In the genomic region with DNA sequence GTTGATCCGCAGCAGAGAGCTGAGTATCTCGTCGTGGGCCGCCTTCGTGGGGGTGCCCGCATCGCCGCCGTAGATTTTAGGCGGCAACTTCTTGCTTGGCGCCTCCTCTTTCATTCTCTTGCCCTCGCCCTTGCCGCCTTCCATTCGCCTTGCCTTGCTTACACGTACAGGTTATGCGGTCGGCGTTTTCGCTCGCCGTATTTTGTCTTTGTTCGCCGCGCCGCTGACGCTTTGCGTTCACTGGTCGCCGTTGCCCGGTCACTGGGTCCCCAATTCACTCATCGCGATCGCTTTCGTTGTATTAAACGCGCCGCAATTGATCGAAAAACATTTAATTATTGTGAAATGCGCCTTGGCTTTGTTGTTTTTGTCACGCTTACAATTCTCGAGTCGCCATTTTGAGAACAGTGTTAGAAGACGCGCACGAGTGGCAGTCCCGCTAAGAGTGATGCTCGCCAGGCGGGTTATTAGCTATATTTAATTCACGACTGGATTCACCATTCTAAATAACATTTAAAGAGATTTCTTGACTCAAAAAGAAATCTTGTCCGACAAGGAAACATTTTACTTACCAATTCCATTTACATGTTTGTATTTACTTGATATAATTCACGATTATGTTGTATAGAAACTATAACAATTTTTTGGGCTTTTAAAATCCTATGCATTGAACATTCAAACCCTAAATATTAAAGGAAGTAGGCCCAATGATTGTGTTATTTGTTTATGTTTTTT, we compare ENCODE assay signal across 1 fruit fly cellular context.
TF ChIP-seq lines count a peak whose summit lies in the region.

A gene (minus strand): TSS at position 396 of the 735 bp plus-strand sequence.

TF ChIP-seq in whole organism, embryonic, 481 proteins besides CTCF, POLR2A, EP300 and RAD21 (continued from another document and continues in another):
- peak; percentile 30; the same call in 1 of the 2 replicates for TF ChIP-seq Rfx (GFP tag; IDR thresholded peaks at IDR 0.05; lab: Robert Waterston, UW)
- TF ChIP-seq CG10654 (GFP tag; optimal IDR thresholded peaks at IDR 0.05; lab: Kevin White, UChicago): no peak
- TF ChIP-seq aop (GFP tag; IDR thresholded peaks at IDR 0.05; lab: Robert Waterston, UW): no peak
- TF ChIP-seq CG4360 (GFP tag; IDR thresholded peaks at IDR 0.05; lab: Robert Waterston, UW): peak; percentile 70
- TF ChIP-seq CG4328 (GFP tag; optimal IDR thresholded peaks at IDR 0.05; lab: Kevin White, UChicago): no peak
- peak; percentile 100 for TF ChIP-seq phol (tag; optimal IDR thresholded peaks at IDR 0.05; lab: Kevin White, UChicago)
- TF ChIP-seq hb (GFP tag; IDR thresholded peaks at IDR 0.05; lab: Robert Waterston, UW; ENCODE audit: partially characterized antibody): no peak
- no peak for TF ChIP-seq CG32772 (GFP tag; IDR thresholded peaks at IDR 0.05; lab: Robert Waterston, UW)
- TF ChIP-seq CG30403 (GFP tag; optimal IDR thresholded peaks at IDR 0.05; lab: Kevin White, UChicago): no peak
- no peak for TF ChIP-seq unc-4 (GFP tag; IDR thresholded peaks at IDR 0.05; lab: Robert Waterston, UW; ENCODE audit: partially characterized antibody)
- peak; percentile 63 for TF ChIP-seq dm (GFP tag; optimal IDR thresholded peaks at IDR 0.05; lab: Kevin White, UChicago)
- no peak for TF ChIP-seq CG2875 (GFP tag; optimal IDR thresholded peaks at IDR 0.05; lab: Kevin White, UChicago)
- no peak for TF ChIP-seq mirr (GFP tag; optimal IDR thresholded peaks at IDR 0.05; lab: Kevin White, UChicago)
- TF ChIP-seq CG11085 (GFP tag; IDR thresholded peaks at IDR 0.05; lab: Robert Waterston, UW): no peak
- peak; percentile 69 for TF ChIP-seq Ets65A (GFP tag; lab: Kevin White, UChicago)
- TF ChIP-seq CG7271 (tag; optimal IDR thresholded peaks at IDR 0.05; lab: Kevin White, UChicago): no peak
- peak; percentile 98 for TF ChIP-seq trem (tag; optimal IDR thresholded peaks at IDR 0.05; lab: Kevin White, UChicago)
- TF ChIP-seq row (GFP tag; IDR thresholded peaks at IDR 0.05; lab: Robert Waterston, UW): peak; percentile 74
- TF ChIP-seq sna (GFP tag; IDR thresholded peaks at IDR 0.05; lab: Robert Waterston, UW; ENCODE audit: partially characterized antibody): no peak
- TF ChIP-seq bsh (GFP tag; optimal IDR thresholded peaks at IDR 0.05; lab: Kevin White, UChicago): no peak
- TF ChIP-seq oc (tag; optimal IDR thresholded peaks at IDR 0.05; lab: Kevin White, UChicago): no peak
- TF ChIP-seq Sin3A (optimal IDR thresholded peaks at IDR 0.05; lab: Kevin White, UChicago): peak; percentile 42
- no peak for TF ChIP-seq CG11695 (GFP tag; IDR thresholded peaks at IDR 0.05; lab: Robert Waterston, UW)
- peak; percentile 88 for TF ChIP-seq crol (GFP tag; IDR thresholded peaks at IDR 0.05; lab: Robert Waterston, UW)
- TF ChIP-seq CG17186 (GFP tag; optimal IDR thresholded peaks at IDR 0.05; lab: Kevin White, UChicago): peak; percentile 16
- TF ChIP-seq Sry-β (GFP tag; optimal IDR thresholded peaks at IDR 0.05; lab: Kevin White, UChicago): peak; percentile 93
- no peak for TF ChIP-seq chn (GFP tag; optimal IDR thresholded peaks at IDR 0.05; lab: Kevin White, UChicago)
- no peak for TF ChIP-seq CG12104 (GFP tag; optimal IDR thresholded peaks at IDR 0.05; lab: Kevin White, UChicago)
- TF ChIP-seq Scr (GFP tag; IDR thresholded peaks at IDR 0.05; lab: Robert Waterston, UW; ENCODE audit: partially characterized antibody): peak; percentile 36; the same call in 1 of the 2 replicates
- TF ChIP-seq Dbx (GFP tag; IDR thresholded peaks at IDR 0.05; lab: Robert Waterston, UW): peak; percentile 53; the same call in 1 of the 3 replicates
- no peak for TF ChIP-seq CG2712 (tag; optimal IDR thresholded peaks at IDR 0.05; lab: Kevin White, UChicago)
- TF ChIP-seq CG6254 (GFP tag; optimal IDR thresholded peaks at IDR 0.05; lab: Kevin White, UChicago): no peak
- no peak for TF ChIP-seq CG18011 (GFP tag; optimal IDR thresholded peaks at IDR 0.05; lab: Kevin White, UChicago)
- TF ChIP-seq D (optimal IDR thresholded peaks at IDR 0.05; lab: Kevin White, UChicago): no peak
- no peak for TF ChIP-seq D (GFP tag; optimal IDR thresholded peaks at IDR 0.05; lab: Kevin White, UChicago)
- peak; percentile 54; the same call in 1 of the 2 replicates for TF ChIP-seq CG13287 (GFP tag; IDR thresholded peaks at IDR 0.05; lab: Robert Waterston, UW; ENCODE audit: partially characterized antibody)
- TF ChIP-seq nom (GFP tag; optimal IDR thresholded peaks at IDR 0.05; lab: Kevin White, UChicago): no peak
- TF ChIP-seq CG34224 (GFP tag; IDR thresholded peaks at IDR 0.05; lab: Robert Waterston, UW; ENCODE audit: partially characterized antibody): peak; percentile 45; the same call in 2 of the 3 replicates
- TF ChIP-seq CG1602 (GFP tag; optimal IDR thresholded peaks at IDR 0.05; lab: Kevin White, UChicago): no peak
- no peak for TF ChIP-seq pnt (GFP tag; optimal IDR thresholded peaks at IDR 0.05; lab: Kevin White, UChicago)
- TF ChIP-seq kni (GFP tag; optimal IDR thresholded peaks at IDR 0.05; lab: Kevin White, UChicago): no peak
- peak; percentile 5 for TF ChIP-seq CG4617 (GFP tag; optimal IDR thresholded peaks at IDR 0.05; lab: Kevin White, UChicago; ENCODE audit: borderline replicate concordance)
- TF ChIP-seq onecut (GFP tag; IDR thresholded peaks at IDR 0.05; lab: Robert Waterston, UW): no peak
- no peak for TF ChIP-seq Vsx1 (GFP tag; optimal IDR thresholded peaks at IDR 0.05; lab: Kevin White, UChicago)
- TF ChIP-seq CG3847 (GFP tag; IDR thresholded peaks at IDR 0.05; lab: Robert Waterston, UW): no peak
- no peak for TF ChIP-seq Bdp1 (GFP tag; optimal IDR thresholded peaks at IDR 0.05; lab: Kevin White, UChicago)
- peak; percentile 3 for TF ChIP-seq jumu (GFP tag; optimal IDR thresholded peaks at IDR 0.05; lab: Kevin White, UChicago)
- TF ChIP-seq HLH54F (GFP tag; optimal IDR thresholded peaks at IDR 0.05; lab: Kevin White, UChicago): no peak
- TF ChIP-seq fru (optimal IDR thresholded peaks at IDR 0.05; lab: Kevin White, UChicago): no peak
- peak; percentile 49 for TF ChIP-seq gcm (GFP tag; optimal IDR thresholded peaks at IDR 0.05; lab: Kevin White, UChicago)
- no peak for TF ChIP-seq mld (GFP tag; IDR thresholded peaks at IDR 0.05; lab: Robert Waterston, UW; ENCODE audit: partially characterized antibody)
- TF ChIP-seq CG11456 (GFP tag; IDR thresholded peaks at IDR 0.05; lab: Robert Waterston, UW): no peak
- peak in 1 of 2 experiments; percentile 38 for TF ChIP-seq Pdp1 (GFP tag; optimal IDR thresholded peaks at IDR 0.05; lab: Kevin White, UChicago)
- peak; percentile 15 for TF ChIP-seq CG18262 (tag; optimal IDR thresholded peaks at IDR 0.05; lab: Kevin White, UChicago)
- no peak for TF ChIP-seq CG1832 (GFP tag; optimal IDR thresholded peaks at IDR 0.05; lab: Kevin White, UChicago)
- no peak for TF ChIP-seq al (GFP tag; IDR thresholded peaks at IDR 0.05; lab: Robert Waterston, UW)
- 0 out of 4 replicates have a peak, but pooled peaks have one; percentile 23 for TF ChIP-seq chinmo (GFP tag; IDR thresholded peaks at IDR 0.05; lab: Robert Waterston, UW; ENCODE audit: partially characterized antibody)
- peak; percentile 12 for TF ChIP-seq Dip3 (GFP tag; optimal IDR thresholded peaks at IDR 0.05; lab: Kevin White, UChicago)
- TF ChIP-seq HmgZ (tag; optimal IDR thresholded peaks at IDR 0.05; lab: Kevin White, UChicago): peak; percentile 1
- peak; percentile 40; the same call in 1 of the 2 replicates for TF ChIP-seq MBD-R2 (GFP tag; IDR thresholded peaks at IDR 0.05; lab: Robert Waterston, UW)
- TF ChIP-seq CG8924 (tag; optimal IDR thresholded peaks at IDR 0.05; lab: Kevin White, UChicago): no peak
- peak; percentile 23 for TF ChIP-seq zfh2 (GFP tag; optimal IDR thresholded peaks at IDR 0.05; lab: Kevin White, UChicago)
- TF ChIP-seq mam (GFP tag; optimal IDR thresholded peaks at IDR 0.05; lab: Kevin White, UChicago): peak; percentile 5
- TF ChIP-seq CG3281 (GFP tag; optimal IDR thresholded peaks at IDR 0.05; lab: Kevin White, UChicago): no peak
- peak; percentile 35; the same call in 1 of the 2 replicates for TF ChIP-seq E2f2 (GFP tag; IDR thresholded peaks at IDR 0.05; lab: Robert Waterston, UW)
- no peak for TF ChIP-seq NfI (GFP tag; optimal IDR thresholded peaks at IDR 0.05; lab: Kevin White, UChicago)
- peak; percentile 59 for TF ChIP-seq CG13624 (GFP tag; optimal IDR thresholded peaks at IDR 0.05; lab: Kevin White, UChicago)
- TF ChIP-seq Gsc (GFP tag; IDR thresholded peaks at IDR 0.05; lab: Robert Waterston, UW): no peak
- no peak for TF ChIP-seq Xbp1 (GFP tag; optimal IDR thresholded peaks at IDR 0.05; lab: Kevin White, UChicago)
- no peak for TF ChIP-seq CG10565 (GFP tag; optimal IDR thresholded peaks at IDR 0.05; lab: Kevin White, UChicago)
- no peak for TF ChIP-seq CG33557 (GFP tag; optimal IDR thresholded peaks at IDR 0.05; lab: Kevin White, UChicago)
- no peak for TF ChIP-seq eyg (GFP tag; optimal IDR thresholded peaks at IDR 0.05; lab: Kevin White, UChicago)
- no peak for TF ChIP-seq pan (optimal IDR thresholded peaks at IDR 0.05; lab: Kevin White, UChicago)
- no peak for TF ChIP-seq pan (GFP tag; optimal IDR thresholded peaks at IDR 0.05 in 1 of 2, IDR thresholded peaks at IDR 0.05 in 1 of 2)
- no peak for TF ChIP-seq CG6683 (GFP tag; optimal IDR thresholded peaks at IDR 0.05; lab: Kevin White, UChicago)
- TF ChIP-seq tup (GFP tag; optimal IDR thresholded peaks at IDR 0.05; lab: Kevin White, UChicago): no peak
- TF ChIP-seq CG10543 (GFP tag; optimal IDR thresholded peaks at IDR 0.05; lab: Kevin White, UChicago): no peak
- TF ChIP-seq Dll (GFP tag; IDR thresholded peaks at IDR 0.05; lab: Robert Waterston, UW; ENCODE audit: partially characterized antibody): 0 out of 4 replicates have a peak, but pooled peaks have one; percentile 22
- no peak for TF ChIP-seq ssp (GFP tag; IDR thresholded peaks at IDR 0.05; lab: Robert Waterston, UW)
- TF ChIP-seq Eip74EF (GFP tag; optimal IDR thresholded peaks at IDR 0.05; lab: Kevin White, UChicago): no peak
- TF ChIP-seq CG2889 (GFP tag; IDR thresholded peaks at IDR 0.05; lab: Robert Waterston, UW): no peak
- TF ChIP-seq MESR4 (GFP tag; optimal IDR thresholded peaks at IDR 0.05; lab: Kevin White, UChicago): peak; percentile 96
- TF ChIP-seq esg (GFP tag; conservative IDR thresholded peaks at IDR 0.05; lab: Robert Waterston, UW): no peak
- no peak for TF ChIP-seq Usf (GFP tag; optimal IDR thresholded peaks at IDR 0.05; lab: Kevin White, UChicago)
- peak; percentile 25; the same call in 1 of the 2 replicates for TF ChIP-seq Bgb (GFP tag; IDR thresholded peaks at IDR 0.05; lab: Robert Waterston, UW; ENCODE audit: partially characterized antibody)
- TF ChIP-seq Dref (GFP tag; IDR thresholded peaks at IDR 0.05; lab: Robert Waterston, UW): peak; percentile 46
- TF ChIP-seq CG6272 (GFP tag; IDR thresholded peaks at IDR 0.05; lab: Robert Waterston, UW): no peak
- TF ChIP-seq CG13296 (GFP tag; optimal IDR thresholded peaks at IDR 0.05; lab: Kevin White, UChicago): no peak
- TF ChIP-seq br (optimal IDR thresholded peaks at IDR 0.05; lab: Kevin White, UChicago): no peak
- TF ChIP-seq cato (GFP tag; optimal IDR thresholded peaks at IDR 0.05; lab: Kevin White, UChicago; ENCODE audit: borderline replicate concordance): no peak
- TF ChIP-seq abd-A (tag; optimal IDR thresholded peaks at IDR 0.05; lab: Kevin White, UChicago): no peak
- no peak for TF ChIP-seq CG12155 (GFP tag; optimal IDR thresholded peaks at IDR 0.05; lab: Kevin White, UChicago)
- peak; percentile 72 for TF ChIP-seq Med (GFP tag; lab: Kevin White, UChicago)
- TF ChIP-seq CG12659 (GFP tag; optimal IDR thresholded peaks at IDR 0.05; lab: Kevin White, UChicago): peak; percentile 14
- no peak for TF ChIP-seq Nf-YC (tag; optimal IDR thresholded peaks at IDR 0.05; lab: Kevin White, UChicago)
- no peak for TF ChIP-seq wor (GFP tag; IDR thresholded peaks at IDR 0.05; lab: Robert Waterston, UW)
- no peak for TF ChIP-seq schlank (tag; optimal IDR thresholded peaks at IDR 0.05; lab: Kevin White, UChicago)
- TF ChIP-seq E2f1 (GFP tag; IDR thresholded peaks at IDR 0.05; lab: Robert Waterston, UW): peak; percentile 50; the same call in 1 of the 2 replicates
- TF ChIP-seq CG10147 (GFP tag; optimal IDR thresholded peaks at IDR 0.05; lab: Kevin White, UChicago): peak; percentile 6
- TF ChIP-seq CHES-1-like (GFP tag; optimal IDR thresholded peaks at IDR 0.05; lab: Kevin White, UChicago): peak; percentile 35
- peak; percentile 88 for TF ChIP-seq CG10267 (tag; optimal IDR thresholded peaks at IDR 0.05; lab: Kevin White, UChicago)
- no peak for TF ChIP-seq slou (GFP tag; optimal IDR thresholded peaks at IDR 0.05; lab: Kevin White, UChicago)
- TF ChIP-seq lmd (GFP tag; IDR thresholded peaks at IDR 0.05; lab: Robert Waterston, UW): peak; percentile 11; the same call in 1 of the 2 replicates
- peak; percentile 2 for TF ChIP-seq bab2 (GFP tag; optimal IDR thresholded peaks at IDR 0.05; lab: Kevin White, UChicago)
- no peak for TF ChIP-seq Ada2b (GFP tag; IDR thresholded peaks at IDR 0.05; lab: Robert Waterston, UW)
- no peak for TF ChIP-seq CrebB (tag; optimal IDR thresholded peaks at IDR 0.05; lab: Kevin White, UChicago)
- TF ChIP-seq ara (GFP tag; IDR thresholded peaks at IDR 0.05; lab: Robert Waterston, UW): no peak
- TF ChIP-seq CG1233 (GFP tag; optimal IDR thresholded peaks at IDR 0.05; lab: Kevin White, UChicago): no peak
- peak; percentile 32; the same call in 1 of the 2 replicates for TF ChIP-seq CG9932 (GFP tag; IDR thresholded peaks at IDR 0.05; lab: Robert Waterston, UW)
- TF ChIP-seq jing (GFP tag; optimal IDR thresholded peaks at IDR 0.05; lab: Kevin White, UChicago): no peak
- no peak for TF ChIP-seq CG10274 (GFP tag; optimal IDR thresholded peaks at IDR 0.05; lab: Kevin White, UChicago)
- TF ChIP-seq amos (GFP tag; IDR thresholded peaks at IDR 0.05; lab: Robert Waterston, UW; ENCODE audit: partially characterized antibody): 0 out of 2 replicates have a peak, but pooled peaks have one; percentile 21
- no peak for TF ChIP-seq grn (GFP tag; optimal IDR thresholded peaks at IDR 0.05; lab: Kevin White, UChicago)
- peak; percentile 48 for TF ChIP-seq sens (GFP tag; lab: Kevin White, UChicago)
- no peak for TF ChIP-seq NC2α (GFP tag; optimal IDR thresholded peaks at IDR 0.05; lab: Kevin White, UChicago)
- TF ChIP-seq CG6765 (GFP tag; optimal IDR thresholded peaks at IDR 0.05; lab: Kevin White, UChicago): no peak
- TF ChIP-seq bowl (GFP tag; IDR thresholded peaks at IDR 0.05; lab: Robert Waterston, UW): no peak
- TF ChIP-seq Opbp (GFP tag; IDR thresholded peaks at IDR 0.05; lab: Robert Waterston, UW; ENCODE audit: partially characterized antibody): 0 out of 3 replicates have a peak, but pooled peaks have one; percentile 8
- TF ChIP-seq B-H1 (GFP tag; IDR thresholded peaks at IDR 0.05; lab: Robert Waterston, UW): no peak
- 0 out of 3 replicates have a peak, but pooled peaks have one; percentile 7 for TF ChIP-seq HLH4C (GFP tag; IDR thresholded peaks at IDR 0.05; lab: Robert Waterston, UW; ENCODE audit: partially characterized antibody)
- TF ChIP-seq CG4707 (GFP tag; optimal IDR thresholded peaks at IDR 0.05; lab: Kevin White, UChicago): no peak
